Worm (Caenorhabditis elegans) whole organism, midembryonic: ENCODE results near the gene ZK355.2.

Source experiments
- T22C8.4 ChIP-seq: fragments of 200-800 bp; sonication (Bioruptor generic); IDR thresholded peaks from 2 replicates; pipeline ENCODE4 v1.3.6; 2022; ENCODE audit warnings: missing genetic modification characterization, missing compliant biosample characterization
- klf-2 ChIP-seq: fragments of 200-800 bp; sonication (Bioruptor generic); conservative IDR thresholded peaks from 2 replicates; pipeline ENCODE4 v1.3.6; 2022; ENCODE audit warnings: missing genetic modification reagents, missing genetic modification characterization, missing compliant biosample characterization
- med-1 ChIP-seq: sonication (generic microtip); optimal IDR thresholded peaks from 2 replicates; lab custom pipeline; 2017; ENCODE audit warnings: missing genetic modification characterization, mild to moderate bottlenecking, missing compliant biosample characterization, antibody characterized with exemption, missing genetic modification reagents; ENCODE audit not compliant: insufficient read depth
- ref-1 ChIP-seq: fragments of 200-800 bp; sonication (Bioruptor generic); conservative IDR thresholded peaks from 2 replicates; pipeline ENCODE4 v1.3.6; 2022; ENCODE audit warnings: missing genetic modification reagents, missing genetic modification characterization, missing compliant biosample characterization
- tab-1 ChIP-seq: fragments of 200-800 bp; sonication (Bioruptor generic); IDR thresholded peaks from 2 replicates; pipeline ENCODE4 v1.3.6; 2022; ENCODE audit warnings: missing genetic modification characterization, missing compliant biosample characterization
- ztf-23 ChIP-seq: fragments of 200-800 bp; sonication (Bioruptor generic); IDR thresholded peaks from 2 replicates; pipeline ENCODE4 v1.3.6; 2022; ENCODE audit warnings: missing genetic modification reagents, missing genetic modification characterization, missing compliant biosample characterization

ce11 chrII:2884810-2885209, 38.9 kb upstream of the ZK355.2 start, which contains the start of gene pigw-1:
- no peak for TF ChIP-seq T22C8.4
- TF ChIP-seq med-1, result no peak
- no peak for TF ChIP-seq ref-1 (GFP tag; lab: Robert Waterston, UW)
- no peak for TF ChIP-seq klf-2 (GFP tag; lab: Robert Waterston, UW)
- no peak for TF ChIP-seq ztf-23
- no peak for TF ChIP-seq tab-1
